Fruit fly (Drosophila melanogaster) whole organism, embryonic: ENCODE data around the gene roq.

ENCODE experiments used
- ATbp ChIP-seq: fragments of 200-800 bp; sonication (Bioruptor generic); optimal IDR thresholded peaks from 2 replicates; lab custom pipeline; 2017; ENCODE audit warnings: missing biosample characterization, mild to moderate bottlenecking, missing genetic modification characterization, missing genetic modification reagents
- Asciz ChIP-seq: fragments of 200-800 bp; sonication (Bioruptor generic); optimal IDR thresholded peaks from 2 replicates; lab custom pipeline; 2017; ENCODE audit warnings: missing biosample characterization, mild to moderate bottlenecking, missing genetic modification characterization, missing genetic modification reagents
- CG1024 ChIP-seq: fragments of 200-800 bp; sonication (Bioruptor generic); IDR thresholded peaks from 2 replicates; pipeline ENCODE4 v1.3.6; 2022; ENCODE audit warnings: missing biosample characterization, missing genetic modification characterization
- CG10959 ChIP-seq: fragments of 200-800 bp; sonication (Bioruptor generic); IDR thresholded peaks from 2 replicates; pipeline ENCODE4 v1.3.6; 2022; ENCODE audit warnings: missing biosample characterization, missing genetic modification characterization
- CG12391 ChIP-seq: fragments of 200-800 bp; sonication (Bioruptor generic); optimal IDR thresholded peaks from 3 replicates; lab custom pipeline; 2018; ENCODE audit warnings: missing biosample characterization, mild to moderate bottlenecking, missing genetic modification characterization, moderate library complexity
- CG1603 ChIP-seq: fragments of 200-800 bp; sonication (Bioruptor generic); optimal IDR thresholded peaks from 2 replicates; lab custom pipeline; 2019; ENCODE audit warnings: missing biosample characterization, mild to moderate bottlenecking, missing genetic modification characterization, moderate library complexity
- CG17328 ChIP-seq: fragments of 200-800 bp; sonication (Bioruptor generic); IDR thresholded peaks from 2 replicates; pipeline ENCODE4 v1.3.6; 2022; ENCODE audit warnings: missing biosample characterization, missing genetic modification characterization
- CG2875 ChIP-seq: fragments of 200-800 bp; sonication (Bioruptor generic); optimal IDR thresholded peaks from 2 replicates; lab custom pipeline; 2017; ENCODE audit warnings: missing biosample characterization, mild to moderate bottlenecking, missing genetic modification characterization, missing genetic modification reagents
- CG32772 ChIP-seq: fragments of 200-800 bp; sonication (Bioruptor generic); IDR thresholded peaks from 2 replicates; pipeline ENCODE4 v1.3.6; 2022; ENCODE audit warnings: missing biosample characterization, missing genetic modification characterization
- CG33557 ChIP-seq: fragments of 200-800 bp; sonication (Bioruptor generic); optimal IDR thresholded peaks from 2 replicates; lab custom pipeline; 2019; ENCODE audit warnings: missing biosample characterization, mild to moderate bottlenecking, missing genetic modification characterization, moderate library complexity
- CG4404 ChIP-seq: fragments of 200-800 bp; sonication (Bioruptor generic); IDR thresholded peaks from 2 replicates; pipeline ENCODE4 v1.3.6; 2022; ENCODE audit warnings: missing biosample characterization, missing genetic modification characterization
- CG4707 ChIP-seq: fragments of 200-800 bp; sonication (Bioruptor generic); optimal IDR thresholded peaks from 2 replicates; lab custom pipeline; 2018; ENCODE audit warnings: missing biosample characterization, mild to moderate bottlenecking, missing genetic modification characterization, moderate library complexity
- CG5245 ChIP-seq: fragments of 200-800 bp; sonication (Bioruptor generic); optimal IDR thresholded peaks from 3 replicates; lab custom pipeline; 2016; ENCODE audit warnings: missing biosample characterization, missing genetic modification characterization
- CG6689 ChIP-seq: fragments of 200-800 bp; sonication (Bioruptor generic); IDR thresholded peaks from 2 replicates; pipeline ENCODE4 v1.3.6; 2022; ENCODE audit warnings: missing biosample characterization, missing genetic modification characterization
- CG7556 ChIP-seq: fragments of 200-800 bp; sonication (Bioruptor generic); optimal IDR thresholded peaks from 2 replicates; lab custom pipeline; 2017; ENCODE audit warnings: missing biosample characterization, mild to moderate bottlenecking, missing genetic modification characterization
- CG8290 ChIP-seq, 3 experiments: fragments of 200-800 bp; sonication (Bioruptor generic); optimal IDR thresholded peaks; 2 replicates each; lab custom pipeline; 2016 to 2019; ENCODE audit warnings: missing biosample characterization in 3 of 3, missing genetic modification characterization in 3 of 3, mild to moderate bottlenecking in 2 of 3, moderate library complexity in 1 of 3
- CG8359 ChIP-seq: fragments of 200-800 bp; sonication (Bioruptor generic); optimal IDR thresholded peaks from 2 replicates; lab custom pipeline; 2017; ENCODE audit warnings: missing biosample characterization, mild to moderate bottlenecking, missing genetic modification characterization, borderline replicate concordance
- Dad ChIP-seq: fragments of 200-800 bp; sonication (Bioruptor generic); optimal IDR thresholded peaks from 3 replicates; lab custom pipeline; 2016; ENCODE audit warnings: missing biosample characterization, missing genetic modification characterization
- Dbx ChIP-seq: fragments of 200-800 bp; sonication (Bioruptor generic); IDR thresholded peaks from 3 replicates; pipeline ENCODE4 v1.3.6; 2022; ENCODE audit warnings: missing biosample characterization, missing genetic modification characterization
- Doc2 ChIP-seq: fragments of 200-800 bp; sonication (Bioruptor generic); IDR thresholded peaks from 2 replicates; pipeline ENCODE4 v1.3.6; 2022; ENCODE audit warnings: missing biosample characterization, missing genetic modification characterization
- Dp ChIP-seq: fragments of 200-800 bp; sonication (Bioruptor generic); optimal IDR thresholded peaks from 2 replicates; lab custom pipeline; 2018; ENCODE audit warnings: missing biosample characterization, mild to moderate bottlenecking, missing genetic modification characterization, moderate library complexity
- Drgx ChIP-seq: fragments of 200-800 bp; sonication (Bioruptor generic); IDR thresholded peaks from 2 replicates; pipeline ENCODE4 v1.3.6; 2022; ENCODE audit warnings: missing biosample characterization, missing genetic modification characterization
- Gug ChIP-seq: fragments of 200-800 bp; sonication (Bioruptor generic); IDR thresholded peaks from 4 replicates; pipeline ENCODE4 v1.3.6; 2022; ENCODE audit warnings: missing biosample characterization, missing genetic modification characterization
- NFAT ChIP-seq: fragments of 200-800 bp; sonication (Bioruptor generic); IDR thresholded peaks from 2 replicates; pipeline ENCODE4 v1.3.6; 2022; ENCODE audit warnings: missing biosample characterization, missing genetic modification characterization
- Nf-YA ChIP-seq: fragments of 200-800 bp; sonication (Bioruptor generic); IDR thresholded peaks from 2 replicates; pipeline ENCODE4 v1.3.6; 2022; ENCODE audit warnings: missing biosample characterization, missing genetic modification characterization
- Pdp1 ChIP-seq, 2 experiments: fragments of 200-800 bp; sonication (Bioruptor generic); optimal IDR thresholded peaks; 3 replicates each; lab custom pipeline; 2016; ENCODE audit warnings: missing biosample characterization in 2 of 2, missing genetic modification characterization in 2 of 2, mild to moderate bottlenecking in 1 of 2, moderate library complexity in 1 of 2
- Ptx1 ChIP-seq: fragments of 200-800 bp; sonication (Bioruptor generic); IDR thresholded peaks from 2 replicates; pipeline ENCODE4 v1.3.6; 2022; ENCODE audit warnings: missing biosample characterization, missing genetic modification characterization
- Side ChIP-seq: fragments of 200-800 bp; sonication (Bioruptor generic); optimal IDR thresholded peaks from 2 replicates; lab custom pipeline; 2016; ENCODE audit warnings: missing biosample characterization, missing genetic modification characterization
- Sox100B ChIP-seq: fragments of 200-800 bp; sonication (Bioruptor generic); optimal IDR thresholded peaks from 3 replicates; lab custom pipeline; 2018; ENCODE audit warnings: missing biosample characterization, mild to moderate bottlenecking, missing genetic modification characterization
- Sry-β ChIP-seq: fragments of 200-800 bp; sonication (Bioruptor generic); optimal IDR thresholded peaks from 2 replicates; lab custom pipeline; 2018; ENCODE audit warnings: missing biosample characterization, mild to moderate bottlenecking, missing genetic modification characterization, moderate library complexity
- Trl ChIP-seq, 3 experiments: fragments of >200 bp in 2 of 3; fragments of 200-800 bp in 1 of 3; sonication (Bioruptor generic) in 1 of 3; optimal IDR thresholded peaks; 2 replicates in 1 of 3; 3 replicates in 2 of 3; lab custom pipeline; 2016 to 2017; ENCODE audit warnings: missing biosample characterization in 1 of 3, missing genetic modification characterization in 1 of 3
- bbx ChIP-seq: fragments of 200-800 bp; sonication (Bioruptor generic); IDR thresholded peaks from 2 replicates; pipeline ENCODE4 v1.3.6; 2022; ENCODE audit warnings: missing biosample characterization, missing genetic modification characterization; ENCODE audit not compliant: partially characterized antibody
- btn ChIP-seq: fragments of 200-800 bp; sonication (Bioruptor generic); optimal IDR thresholded peaks from 2 replicates; lab custom pipeline; 2016; ENCODE audit warnings: missing biosample characterization, missing genetic modification characterization
- ci ChIP-seq: fragments of 200-800 bp; sonication (Bioruptor generic); IDR thresholded peaks from 3 replicates; pipeline ENCODE4 v1.3.6; 2022; ENCODE audit warnings: missing biosample characterization, missing genetic modification characterization
- dati ChIP-seq: fragments of 200-800 bp; sonication (Bioruptor generic); IDR thresholded peaks from 2 replicates; pipeline ENCODE4 v1.3.6; 2022; ENCODE audit warnings: missing biosample characterization, missing genetic modification characterization
- ewg ChIP-seq: fragments of 200-800 bp; sonication (Bioruptor generic); optimal IDR thresholded peaks from 3 replicates; lab custom pipeline; 2017; ENCODE audit warnings: mild to moderate bottlenecking, missing biosample characterization, missing genetic modification reagents, missing genetic modification characterization
- gce ChIP-seq: fragments of 200-800 bp; sonication (Bioruptor generic); IDR thresholded peaks from 3 replicates; pipeline ENCODE4 v1.3.6; 2022; ENCODE audit warnings: missing biosample characterization, missing genetic modification characterization
- nerfin-1 ChIP-seq: fragments of 200-800 bp; sonication (Bioruptor generic); optimal IDR thresholded peaks from 3 replicates; lab custom pipeline; 2019; ENCODE audit warnings: missing biosample characterization, mild to moderate bottlenecking, missing genetic modification characterization, moderate library complexity
- pfk ChIP-seq: fragments of 200-800 bp; sonication (Bioruptor generic); optimal IDR thresholded peaks from 2 replicates; lab custom pipeline; 2018; ENCODE audit warnings: missing biosample characterization, mild to moderate bottlenecking, missing genetic modification characterization, moderate library complexity
- sc ChIP-seq, 3 experiments: fragments of >200 bp in 2 of 3; fragments of 200-800 bp in 1 of 3; sonication (Bioruptor generic) in 1 of 3; optimal IDR thresholded peaks; 2 replicates in 2 of 3; 3 replicates in 1 of 3; lab custom pipeline; 2017; ENCODE audit warnings: mild to moderate bottlenecking in 1 of 3, missing biosample characterization in 1 of 3, missing genetic modification characterization in 1 of 3, missing genetic modification reagents in 1 of 3
- shn ChIP-seq: fragments of 200-800 bp; sonication (Bioruptor generic); optimal IDR thresholded peaks from 3 replicates; lab custom pipeline; 2016; ENCODE audit warnings: missing biosample characterization, missing genetic modification characterization
- so ChIP-seq: fragments of 200-800 bp; sonication (Bioruptor generic); IDR thresholded peaks from 3 replicates; pipeline ENCODE4 v1.3.6; 2022; ENCODE audit warnings: missing biosample characterization, missing genetic modification characterization
- tll ChIP-seq, 2 experiments: fragments of 200-800 bp in 1 of 2; fragments of >200 bp in 1 of 2; sonication (Bioruptor generic) in 1 of 2; optimal IDR thresholded peaks; 2 replicates each; lab custom pipeline; 2017 to 2019; ENCODE audit warnings: missing biosample characterization in 2 of 2, missing genetic modification characterization in 2 of 2, mild to moderate bottlenecking in 1 of 2, moderate library complexity in 1 of 2
- toy ChIP-seq: fragments of 200-800 bp; sonication (Bioruptor generic); IDR thresholded peaks from 2 replicates; pipeline ENCODE4 v1.3.6; 2022; ENCODE audit warnings: missing biosample characterization, missing genetic modification characterization
- vvl ChIP-seq: fragments of 200-800 bp; sonication (Bioruptor generic); IDR thresholded peaks from 2 replicates; pipeline ENCODE4 v1.3.6; 2022; ENCODE audit warnings: missing biosample characterization, missing genetic modification characterization
- z ChIP-seq: fragments of 200-800 bp; sonication (Bioruptor generic); IDR thresholded peaks from 3 replicates; pipeline ENCODE4 v1.3.6; 2022; ENCODE audit warnings: missing biosample characterization, missing genetic modification characterization

Gene roq

DNA sequence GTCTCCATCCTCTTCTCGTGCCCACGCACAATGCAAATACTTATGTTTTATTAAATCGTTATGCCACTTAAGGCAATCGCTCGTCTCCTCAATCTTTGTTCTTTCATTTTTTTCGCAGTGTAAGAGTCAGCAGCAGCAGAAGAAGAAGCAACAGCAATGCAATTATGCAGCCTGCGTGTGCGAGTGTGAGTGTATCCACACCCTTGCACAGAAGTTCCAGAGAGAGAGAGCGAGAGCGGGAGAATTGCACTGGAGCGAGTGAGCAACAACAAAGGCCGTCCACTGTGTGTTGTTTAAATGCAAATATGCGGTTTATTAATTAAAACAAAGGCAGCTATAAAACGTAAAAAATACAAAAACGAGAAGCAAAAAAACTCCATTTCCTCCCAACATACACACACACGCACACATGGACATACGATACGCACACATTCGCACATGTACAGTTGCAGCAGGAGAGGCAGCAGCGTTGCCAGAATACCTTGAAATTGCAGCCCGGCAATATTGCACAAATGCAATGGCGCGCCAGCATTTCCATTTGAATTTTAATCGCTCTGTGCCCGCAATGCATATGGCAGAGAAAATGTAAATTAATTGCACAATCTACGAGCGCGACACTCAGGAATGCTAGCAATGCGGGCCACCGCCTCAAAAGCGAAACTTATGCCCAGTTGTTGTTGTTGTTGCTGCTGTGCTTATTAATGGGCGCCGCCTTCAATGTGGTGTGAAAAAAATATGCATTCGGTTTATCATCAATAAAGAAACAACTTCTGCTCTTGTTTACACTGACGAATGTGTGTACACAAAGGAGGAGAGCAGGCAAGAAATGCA lies 30.5 kb upstream of the roq start:
- TF ChIP-seq Drgx (GFP tag; lab: Robert Waterston, UW) = peak; percentile 60
- TF ChIP-seq vvl = peak; percentile 56; the same call in 1 of the 2 replicates
- peak; percentile 58 for TF ChIP-seq Asciz (GFP tag; lab: Kevin White, UChicago)
- TF ChIP-seq CG1024 (GFP tag; lab: Robert Waterston, UW) = peak; percentile 38; the same call in 1 of the 2 replicates
- peak; percentile 14 for TF ChIP-seq CG8359 (GFP tag; lab: Kevin White, UChicago)
- peak; percentile 14 for TF ChIP-seq shn
- no peak for TF ChIP-seq Dbx (GFP tag; lab: Robert Waterston, UW)
- peak; percentile 39 for TF ChIP-seq CG12391 (tag; lab: Kevin White, UChicago)
- no peak for TF ChIP-seq Sry-β (GFP tag; lab: Kevin White, UChicago)
- TF ChIP-seq CG10959 (GFP tag; lab: Robert Waterston, UW) = peak; percentile 70; the same call in 1 of the 2 replicates
- no peak for TF ChIP-seq CG6689
- no peak for TF ChIP-seq CG7556 (GFP tag; lab: Kevin White, UChicago)
- peak; percentile 57 for TF ChIP-seq Dp (GFP tag; lab: Kevin White, UChicago)
- no peak; the same call in 3 of the 4 replicates for TF ChIP-seq Gug (GFP tag; lab: Robert Waterston, UW)
- peak; percentile 51 for TF ChIP-seq btn
- no peak for TF ChIP-seq dati (GFP tag; lab: Robert Waterston, UW)
- TF ChIP-seq Dad (GFP tag; lab: Kevin White, UChicago) = peak; percentile 12
- peak; percentile 48 for TF ChIP-seq pfk (GFP tag; lab: Kevin White, UChicago)
- TF ChIP-seq ATbp (GFP tag; lab: Kevin White, UChicago) = peak; percentile 71
- peak; percentile 53; the same call in 1 of the 3 replicates for TF ChIP-seq ci
- TF ChIP-seq CG4707 = peak; percentile 5
- no peak for TF ChIP-seq toy (GFP tag; lab: Robert Waterston, UW)
- TF ChIP-seq gce = 0 out of 3 replicates have a peak, but pooled peaks have one; percentile 17
- peak; percentile 48; the same call in 1 of the 2 replicates for TF ChIP-seq CG4404 (GFP tag; lab: Robert Waterston, UW)
- TF ChIP-seq Trl (optimal IDR thresholded peaks at IDR 0.05; lab: Kevin White, UChicago) = peak; percentile 58 to 63
- TF ChIP-seq Trl (GFP tag; optimal IDR thresholded peaks at IDR 0.05; lab: Kevin White, UChicago) = peak; percentile 27
- no peak for TF ChIP-seq ewg (GFP tag; lab: Kevin White, UChicago)
- TF ChIP-seq Nf-YA (GFP tag; lab: Robert Waterston, UW) = no peak
- 0 out of 2 replicates have a peak, but pooled peaks have one; percentile 27 for TF ChIP-seq CG17328 (GFP tag; lab: Robert Waterston, UW)
- no peak for TF ChIP-seq Ptx1 (GFP tag; lab: Robert Waterston, UW)
- TF ChIP-seq Doc2 (GFP tag; lab: Robert Waterston, UW) = no peak
- TF ChIP-seq nerfin-1 (tag; lab: Kevin White, UChicago) = peak; percentile 46
- peak; percentile 48 for TF ChIP-seq CG1603 (tag; lab: Kevin White, UChicago)
- peak in 1 of 2 experiments; percentile 21 for TF ChIP-seq tll (GFP tag; optimal IDR thresholded peaks at IDR 0.05; lab: Kevin White, UChicago)
- TF ChIP-seq sc (optimal IDR thresholded peaks at IDR 0.05; lab: Kevin White, UChicago) = no peak
- TF ChIP-seq sc (GFP tag; optimal IDR thresholded peaks at IDR 0.05; lab: Kevin White, UChicago) = peak; percentile 28
- TF ChIP-seq CG8290 (GFP tag; optimal IDR thresholded peaks at IDR 0.05; lab: Kevin White, UChicago) = peak; percentile 65
- TF ChIP-seq CG8290 (tag; optimal IDR thresholded peaks at IDR 0.05; lab: Kevin White, UChicago) = peak in 1 of 2 experiments; percentile 80
- no peak for TF ChIP-seq NFAT (GFP tag; lab: Robert Waterston, UW)
- TF ChIP-seq so (GFP tag; lab: Robert Waterston, UW) = 0 out of 3 replicates have a peak, but pooled peaks have one; percentile 41
- TF ChIP-seq CG33557 (GFP tag; lab: Kevin White, UChicago) = peak; percentile 80
- no peak for TF ChIP-seq bbx
- peak; percentile 63; the same call in 1 of the 3 replicates for TF ChIP-seq z
- TF ChIP-seq Side (GFP tag; lab: Kevin White, UChicago) = peak; percentile 32
- TF ChIP-seq CG2875 (GFP tag; lab: Kevin White, UChicago) = peak; percentile 59
- peak; percentile 18 for TF ChIP-seq Sox100B (GFP tag; lab: Kevin White, UChicago)
- TF ChIP-seq CG32772 = no peak
- TF ChIP-seq CG5245 (GFP tag; lab: Kevin White, UChicago) = peak; percentile 32
- TF ChIP-seq Pdp1 (GFP tag; optimal IDR thresholded peaks at IDR 0.05; lab: Kevin White, UChicago) = peak; percentile 4 to 48
